Worm (Caenorhabditis elegans): Measurements from ENCODE around the gene ints-5.

The ints-5 gene

ce11 chrV:18533606-18534005 lies at the start of gene ints-5:
ints-5 (plus strand) TSS chrV:18533953.
- TF ChIP-seq med-1 (GFP tag; optimal IDR thresholded peaks at IDR 0.05; ENCODE audit: insufficient read depth), result no peak
- TF ChIP-seq tab-1 (GFP tag; IDR thresholded peaks at IDR 0.05), result no peak
- no peak for TF ChIP-seq flt-1 (GFP tag; IDR thresholded peaks at IDR 0.05)
- TF ChIP-seq ztf-29 (GFP tag; IDR thresholded peaks at IDR 0.05), result no peak
- TF ChIP-seq ref-1 (GFP tag; conservative IDR thresholded peaks at IDR 0.05), result no peak
- TF ChIP-seq T22C8.4 (GFP tag; IDR thresholded peaks at IDR 0.05), result no peak
- TF ChIP-seq ztf-23 (GFP tag; IDR thresholded peaks at IDR 0.05), result no peak
- no peak for TF ChIP-seq klf-2 (GFP tag; conservative IDR thresholded peaks at IDR 0.05)

- no peak for TF ChIP-seq T22C8.4 (GFP tag; IDR thresholded peaks at IDR 0.05)
- no peak for TF ChIP-seq ztf-29 (GFP tag; IDR thresholded peaks at IDR 0.05)
- no peak for TF ChIP-seq ref-1 (GFP tag; conservative IDR thresholded peaks at IDR 0.05)
- TF ChIP-seq med-1 (GFP tag; optimal IDR thresholded peaks at IDR 0.05; ENCODE audit: insufficient read depth), result no peak
- no peak for TF ChIP-seq tab-1 (GFP tag; IDR thresholded peaks at IDR 0.05)
- no peak for TF ChIP-seq cog-1 (tag; optimal IDR thresholded peaks at IDR 0.05)
- no peak for TF ChIP-seq klf-2 (GFP tag; conservative IDR thresholded peaks at IDR 0.05)
These were observed 46.6 kb upstream of the ints-5 start, which contains the start of gene Y51A2D.18 for ce11 chrV:18487158-18487557. Y51A2D.18 (minus strand) TSS chrV:18487258.

ce11 chrV:18490284-18490832 lies 43.4 kb upstream of the ints-5 start:
- TF ChIP-seq ztf-23 (GFP tag; IDR thresholded peaks at IDR 0.05) (0 out of 2 replicates have a peak, but pooled peaks have one; percentile 60), klf-2 (GFP tag; conservative IDR thresholded peaks at IDR 0.05) (no peak), flt-1 (GFP tag; IDR thresholded peaks at IDR 0.05) (no peak), ztf-29 (GFP tag; IDR thresholded peaks at IDR 0.05) (no peak), tab-1 (GFP tag; IDR thresholded peaks at IDR 0.05) (0 out of 2 replicates have a peak, but pooled peaks have one; percentile 4), T22C8.4 (GFP tag; IDR thresholded peaks at IDR 0.05) (peak; percentile 66), cog-1 (tag; optimal IDR thresholded peaks at IDR 0.05) (peak; percentile 8)

DNA sequence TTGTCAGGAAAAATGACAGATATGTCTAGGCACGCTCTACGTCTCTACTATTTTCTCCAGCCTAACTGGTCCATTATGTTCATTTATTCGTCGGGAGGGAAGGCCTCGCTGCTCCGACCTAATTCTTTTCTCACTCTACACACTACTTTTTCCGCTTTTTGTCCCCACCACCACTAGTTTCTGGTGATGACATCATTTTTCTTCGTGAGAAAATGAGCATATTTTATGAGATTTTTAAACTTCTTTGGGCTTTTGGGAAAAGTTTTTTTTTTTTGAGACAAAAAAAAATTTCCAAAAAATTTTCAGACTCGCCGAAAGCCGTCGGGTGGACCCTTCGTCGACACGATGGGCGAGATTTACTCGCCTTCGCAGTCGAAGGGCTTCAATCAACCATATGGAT lies 41.8 kb upstream of the ints-5 start, which contains the start of gene slo-1:
slo-1 (plus strand) TSS at position 301 of the 400 bp plus-strand sequence.
- TF ChIP-seq klf-2 (GFP tag; conservative IDR thresholded peaks at IDR 0.05) (no peak), tab-1 (GFP tag; IDR thresholded peaks at IDR 0.05) (no peak), cog-1 (tag; optimal IDR thresholded peaks at IDR 0.05) (no peak), flt-1 (GFP tag; IDR thresholded peaks at IDR 0.05) (no peak), med-1 (GFP tag; optimal IDR thresholded peaks at IDR 0.05; ENCODE audit: insufficient read depth) (no peak), ztf-23 (GFP tag; IDR thresholded peaks at IDR 0.05) (no peak), ztf-29 (GFP tag; IDR thresholded peaks at IDR 0.05) (no peak), T22C8.4 (GFP tag; IDR thresholded peaks at IDR 0.05) (no peak), ref-1 (GFP tag; conservative IDR thresholded peaks at IDR 0.05) (no peak)

- TF ChIP-seq flt-1 (GFP tag; IDR thresholded peaks at IDR 0.05) (no peak), T22C8.4 (GFP tag; IDR thresholded peaks at IDR 0.05) (0 out of 2 replicates have a peak, but pooled peaks have one; percentile 30), ref-1 (GFP tag; conservative IDR thresholded peaks at IDR 0.05) (no peak), tab-1 (GFP tag; IDR thresholded peaks at IDR 0.05) (no peak)
These were observed 29.1 kb upstream of the ints-5 start for ce11 chrV:18504610-18505009.

DNA sequence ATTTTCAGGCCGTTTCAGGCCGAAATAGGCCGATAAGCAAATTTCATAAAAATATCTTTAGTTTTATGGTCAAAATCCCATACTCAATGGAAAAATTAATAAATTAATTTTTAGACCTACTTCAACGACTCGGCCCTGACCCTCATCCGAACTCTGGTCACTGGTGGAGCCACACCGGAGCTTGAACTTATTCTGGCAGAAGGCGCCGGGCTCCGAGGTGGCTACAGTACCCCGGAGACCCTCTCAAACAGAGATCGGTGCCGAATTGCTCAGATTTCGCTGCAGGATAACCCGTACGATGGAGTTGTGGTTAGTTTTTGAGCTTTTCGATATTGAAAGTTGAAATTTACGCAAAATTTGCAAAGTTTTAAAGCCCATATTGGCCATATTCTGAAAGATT lies 27.0 kb upstream of the ints-5 start:
- no peak for TF ChIP-seq ref-1 (GFP tag; conservative IDR thresholded peaks at IDR 0.05)
- TF ChIP-seq tab-1 (GFP tag; IDR thresholded peaks at IDR 0.05), result no peak

DNA sequence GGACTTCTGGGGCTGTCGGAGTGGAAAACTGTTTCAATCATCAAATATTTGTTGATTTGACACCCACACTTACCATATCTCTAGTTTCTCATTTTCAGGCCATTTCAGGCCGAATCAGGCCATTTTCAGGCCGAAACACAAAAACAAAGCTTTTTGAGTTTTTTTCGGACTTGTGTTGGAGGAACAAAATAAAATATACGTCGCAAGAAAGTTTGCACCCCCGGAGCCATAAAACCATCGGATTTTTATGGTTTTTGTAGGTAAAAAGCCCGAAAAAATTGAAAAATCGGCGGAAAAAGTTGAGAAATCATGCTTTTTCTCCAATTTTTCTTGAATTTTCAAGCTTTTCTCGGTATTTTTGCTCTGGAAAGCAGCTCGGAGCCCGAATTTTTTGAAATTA lies 25.2 kb upstream of the ints-5 start, which contains the start of gene Y51A2D.1:
Y51A2D.1 (plus strand) TSS at position 301 of the 400 bp plus-strand sequence.
- TF ChIP-seq T22C8.4 (GFP tag; IDR thresholded peaks at IDR 0.05) (no peak), klf-2 (GFP tag; conservative IDR thresholded peaks at IDR 0.05) (no peak), tab-1 (GFP tag; IDR thresholded peaks at IDR 0.05) (no peak), ref-1 (GFP tag; conservative IDR thresholded peaks at IDR 0.05) (no peak), flt-1 (GFP tag; IDR thresholded peaks at IDR 0.05) (no peak), med-1 (GFP tag; optimal IDR thresholded peaks at IDR 0.05; ENCODE audit: insufficient read depth) (no peak), ztf-23 (GFP tag; IDR thresholded peaks at IDR 0.05) (no peak), cog-1 (tag; optimal IDR thresholded peaks at IDR 0.05) (no peak), ztf-29 (GFP tag; IDR thresholded peaks at IDR 0.05) (no peak)

DNA sequence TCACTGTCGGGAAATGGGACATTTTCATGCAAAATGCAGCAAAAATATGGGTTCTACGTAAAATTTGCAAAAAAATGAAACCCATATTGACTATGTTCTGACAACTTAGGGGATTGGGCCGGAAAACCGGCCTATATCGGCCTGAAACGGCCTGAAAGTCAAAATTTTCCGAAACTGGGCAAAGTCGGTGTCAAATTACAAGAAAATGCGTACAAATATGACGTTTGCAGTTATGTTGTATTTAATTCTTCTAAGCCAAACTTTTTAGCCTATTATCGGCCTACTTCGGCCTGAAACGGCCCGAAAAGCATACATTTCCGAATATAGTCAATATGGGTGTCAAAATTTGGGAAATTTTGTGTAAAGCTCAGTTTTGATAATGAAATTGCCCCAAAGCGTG lies 21.9 kb upstream of the ints-5 start:
- TF ChIP-seq T22C8.4 (GFP tag; IDR thresholded peaks at IDR 0.05), result no peak
- no peak for TF ChIP-seq ref-1 (GFP tag; conservative IDR thresholded peaks at IDR 0.05)
- TF ChIP-seq ztf-23 (GFP tag; IDR thresholded peaks at IDR 0.05), result no peak
- TF ChIP-seq ztf-29 (GFP tag; IDR thresholded peaks at IDR 0.05), result no peak
- no peak for TF ChIP-seq cog-1 (tag; optimal IDR thresholded peaks at IDR 0.05)
- TF ChIP-seq flt-1 (GFP tag; IDR thresholded peaks at IDR 0.05), result no peak
- TF ChIP-seq klf-2 (GFP tag; conservative IDR thresholded peaks at IDR 0.05), result no peak
- no peak for TF ChIP-seq tab-1 (GFP tag; IDR thresholded peaks at IDR 0.05)
- no peak for TF ChIP-seq med-1 (GFP tag; optimal IDR thresholded peaks at IDR 0.05; ENCODE audit: insufficient read depth)

- no peak for TF ChIP-seq ref-1 (GFP tag; conservative IDR thresholded peaks at IDR 0.05)
- TF ChIP-seq klf-2 (GFP tag; conservative IDR thresholded peaks at IDR 0.05), result no peak
- no peak for TF ChIP-seq flt-1 (GFP tag; IDR thresholded peaks at IDR 0.05)
- TF ChIP-seq med-1 (GFP tag; optimal IDR thresholded peaks at IDR 0.05; ENCODE audit: insufficient read depth), result no peak
- no peak for TF ChIP-seq ztf-23 (GFP tag; IDR thresholded peaks at IDR 0.05)
- no peak for TF ChIP-seq ztf-29 (GFP tag; IDR thresholded peaks at IDR 0.05)
- no peak for TF ChIP-seq T22C8.4 (GFP tag; IDR thresholded peaks at IDR 0.05)
These were observed 17.3 kb upstream of the ints-5 start, which contains the start of gene hmit-1.1 for ce11 chrV:18516496-18516895. hmit-1.1 (plus strand) TSS chrV:18516789.

DNA sequence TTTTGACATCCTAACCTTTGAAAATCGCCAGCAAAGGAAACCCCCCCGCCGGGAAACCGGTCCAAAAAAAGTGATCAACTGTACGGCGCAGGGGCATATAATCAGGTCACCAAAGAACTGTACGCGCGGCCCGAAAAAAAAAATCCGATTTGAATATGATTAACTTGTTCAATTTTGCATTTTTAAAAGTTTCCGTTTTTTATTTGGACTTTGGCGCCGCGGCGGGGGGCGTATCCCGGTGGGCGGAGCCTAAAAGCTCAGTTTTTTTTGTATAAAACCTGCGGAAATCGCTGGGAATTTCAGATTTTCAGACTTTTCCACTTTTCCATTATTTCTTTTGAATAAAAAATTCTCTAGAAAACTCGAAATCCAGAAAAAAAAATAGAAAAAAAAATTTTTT lies 9.3 kb upstream of the ints-5 start, which contains the start of gene hmit-1.2:
hmit-1.2 (plus strand) TSS at position 301 of the 400 bp plus-strand sequence.
- TF ChIP-seq flt-1 (GFP tag; IDR thresholded peaks at IDR 0.05), result no peak
- TF ChIP-seq tab-1 (GFP tag; IDR thresholded peaks at IDR 0.05), result no peak
- no peak for TF ChIP-seq ref-1 (GFP tag; conservative IDR thresholded peaks at IDR 0.05)
- TF ChIP-seq ztf-29 (GFP tag; IDR thresholded peaks at IDR 0.05), result no peak
- TF ChIP-seq T22C8.4 (GFP tag; IDR thresholded peaks at IDR 0.05), result no peak
- TF ChIP-seq cog-1 (tag; optimal IDR thresholded peaks at IDR 0.05), result no peak
- no peak for TF ChIP-seq med-1 (GFP tag; optimal IDR thresholded peaks at IDR 0.05; ENCODE audit: insufficient read depth)
- no peak for TF ChIP-seq klf-2 (GFP tag; conservative IDR thresholded peaks at IDR 0.05)
- no peak for TF ChIP-seq ztf-23 (GFP tag; IDR thresholded peaks at IDR 0.05)

All from whole organism, midembryonic.